Worm (Caenorhabditis elegans) whole organism, young adult: ENCODE measurements around the gene srw-34.

Experiments
- B0019.2 ChIP-seq: fragments of 200-800 bp; sonication (Bioruptor generic); conservative IDR thresholded peaks from 2 replicates; pipeline ENCODE4 v1.3.6; 2022; ENCODE audit warnings: missing genetic modification reagents, missing genetic modification characterization, missing compliant biosample characterization
- C06A6.2 ChIP-seq: fragments of 200-800 bp; sonication (Bioruptor generic); conservative IDR thresholded peaks from 2 replicates; pipeline ENCODE4 v1.3.6; 2022; ENCODE audit warnings: missing genetic modification characterization, missing compliant biosample characterization
- C17E4.6 ChIP-seq: fragments of 200-800 bp; sonication (Bioruptor generic); IDR thresholded peaks from 2 replicates; pipeline ENCODE4 v1.3.6; 2022; ENCODE audit warnings: missing genetic modification reagents, missing genetic modification characterization, missing compliant biosample characterization
- F23B12.7 ChIP-seq: sonication (generic microtip); optimal IDR thresholded peaks from 2 replicates; lab custom pipeline; 2017; ENCODE audit warnings: missing genetic modification characterization, mild to moderate bottlenecking, missing compliant biosample characterization, antibody characterized with exemption, moderate library complexity; ENCODE audit not compliant: insufficient read depth
- F33H1.4 ChIP-seq: fragments of 200-800 bp; sonication (Bioruptor generic); IDR thresholded peaks from 2 replicates; pipeline ENCODE4 v1.3.6; 2022; ENCODE audit warnings: missing genetic modification reagents, missing genetic modification characterization, missing compliant biosample characterization
- F55B11.4 ChIP-seq: sonication (generic microtip); optimal IDR thresholded peaks from 2 replicates; lab custom pipeline; 2016; ENCODE audit warnings: missing compliant biosample characterization, missing genetic modification characterization, borderline replicate concordance; ENCODE audit not compliant: insufficient read depth
- K11D2.4 ChIP-seq: fragments of 200-800 bp; sonication (Bioruptor generic); IDR thresholded peaks from 2 replicates; pipeline ENCODE4 v1.3.6; 2022; ENCODE audit warnings: missing genetic modification reagents, missing genetic modification characterization, missing compliant biosample characterization
- T07F8.4 ChIP-seq: sonication (generic microtip); optimal IDR thresholded peaks from 2 replicates; lab custom pipeline; 2016; ENCODE audit warnings: mild to moderate bottlenecking, missing genetic modification characterization, moderate library complexity, missing compliant biosample characterization
- Y79H2A.3 ChIP-seq: fragments of 200-800 bp; sonication (Bioruptor generic); conservative IDR thresholded peaks from 2 replicates; pipeline ENCODE4 v1.3.6; 2022; ENCODE audit warnings: missing genetic modification reagents, missing genetic modification characterization, missing compliant biosample characterization
- atf-7 ChIP-seq: sonication (generic microtip); optimal IDR thresholded peaks from 2 replicates; lab custom pipeline; 2017; ENCODE audit warnings: mild to moderate bottlenecking, missing genetic modification characterization, missing compliant biosample characterization
- athp-1 ChIP-seq: sonication (generic microtip); optimal IDR thresholded peaks from 2 replicates; lab custom pipeline; 2017; ENCODE audit warnings: mild to moderate bottlenecking, missing genetic modification characterization, missing compliant biosample characterization
- attf-6 ChIP-seq: fragments of 200-800 bp; sonication (Bioruptor generic); IDR thresholded peaks from 2 replicates; pipeline ENCODE4 v1.3.6; 2022; ENCODE audit warnings: missing genetic modification reagents, missing genetic modification characterization, missing compliant biosample characterization
- ccch-3 ChIP-seq: fragments of 200-800 bp; sonication (Bioruptor generic); optimal IDR thresholded peaks from 2 replicates; lab custom pipeline; 2018; ENCODE audit warnings: mild to moderate bottlenecking, missing genetic modification characterization, missing compliant biosample characterization
- cebp-1 ChIP-seq, 2 experiments: fragments of 200-800 bp in 1 of 2; sonication (Bioruptor generic) in 1 of 2; sonication (generic microtip) in 1 of 2; IDR thresholded peaks in 1 of 2; optimal IDR thresholded peaks in 1 of 2; 2 replicates each; pipeline versions ENCODE4 v1.3.6 to Lab custom; 2017 to 2022; ENCODE audit warnings: missing compliant biosample characterization in 2 of 2, missing genetic modification characterization in 2 of 2, mild to moderate bottlenecking in 1 of 2, missing genetic modification reagents in 1 of 2, moderate library complexity in 1 of 2
- ceh-27 ChIP-seq: fragments of 200-800 bp; sonication (Bioruptor generic); optimal IDR thresholded peaks from 2 replicates; lab custom pipeline; 2018; ENCODE audit warnings: mild to moderate bottlenecking, missing genetic modification characterization, moderate library complexity, missing compliant biosample characterization
- dpl-1 ChIP-seq: fragments of 150-350 bp; optimal IDR thresholded peaks from 2 replicates; lab custom pipeline; 2014; ENCODE audit warnings: missing biosample characterization, missing genetic modification reagents, missing genetic modification characterization
- egrh-3 ChIP-seq: fragments of 200-800 bp; sonication (Bioruptor generic); IDR thresholded peaks from 2 replicates; pipeline ENCODE4 v1.3.6; 2022; ENCODE audit warnings: missing genetic modification reagents, missing genetic modification characterization, missing compliant biosample characterization
- gei-17 ChIP-seq: fragments of 200-800 bp; sonication (Bioruptor generic); optimal IDR thresholded peaks from 2 replicates; lab custom pipeline; 2018; ENCODE audit warnings: mild to moderate bottlenecking, missing genetic modification characterization, missing compliant biosample characterization
- let-607 ChIP-seq, 2 experiments: fragments of 200-800 bp in 1 of 2; sonication (Bioruptor generic) in 1 of 2; sonication (generic microtip) in 1 of 2; optimal IDR thresholded peaks; 2 replicates each; lab custom pipeline; 2016 to 2018; ENCODE audit warnings: mild to moderate bottlenecking in 2 of 2, missing compliant biosample characterization in 2 of 2, missing genetic modification characterization in 2 of 2, moderate library complexity in 2 of 2, missing genotype in 1 of 2
- lsy-27 ChIP-seq: sonication (generic microtip); optimal IDR thresholded peaks from 2 replicates; lab custom pipeline; 2017; ENCODE audit warnings: missing genetic modification characterization, mild to moderate bottlenecking, missing compliant biosample characterization, antibody characterized with exemption, missing genotype, borderline replicate concordance; ENCODE audit not compliant: insufficient read depth
- madf-3 ChIP-seq: fragments of 200-800 bp; sonication (Bioruptor generic); IDR thresholded peaks from 2 replicates; pipeline ENCODE4 v1.3.6; 2022; ENCODE audit warnings: missing genetic modification reagents, missing genetic modification characterization, missing compliant biosample characterization
- nfya-2 ChIP-seq: fragments of 200-800 bp; sonication (Bioruptor generic); IDR thresholded peaks from 2 replicates; pipeline ENCODE4 v1.3.6; 2022; ENCODE audit warnings: missing genetic modification reagents, missing genetic modification characterization, missing compliant biosample characterization
- nhr-120 ChIP-seq: fragments of 200-800 bp; sonication (Bioruptor generic); IDR thresholded peaks from 2 replicates; pipeline ENCODE4 v1.3.6; 2022; ENCODE audit warnings: missing genetic modification characterization, missing compliant biosample characterization
- nhr-179 ChIP-seq: sonication (generic microtip); optimal IDR thresholded peaks from 2 replicates; lab custom pipeline; 2016; ENCODE audit warnings: mild to moderate bottlenecking, missing genetic modification characterization, missing compliant biosample characterization
- nhr-27 ChIP-seq: fragments of 200-800 bp; sonication (Bioruptor generic); optimal IDR thresholded peaks from 2 replicates; lab custom pipeline; 2018; ENCODE audit warnings: mild to moderate bottlenecking, missing genetic modification characterization, moderate library complexity, missing compliant biosample characterization
- nhr-80 ChIP-seq: sonication (generic microtip); optimal IDR thresholded peaks from 2 replicates; lab custom pipeline; 2016; ENCODE audit warnings: missing genetic modification characterization, missing compliant biosample characterization
- pbrm-1 ChIP-seq: fragments of 200-800 bp; sonication (Bioruptor generic); IDR thresholded peaks from 2 replicates; pipeline ENCODE4 v1.3.6; 2022; ENCODE audit warnings: missing genetic modification reagents, missing genetic modification characterization, missing compliant biosample characterization
- pha-4 ChIP-seq: fragments of 150-350 bp; sonication (generic microtip); optimal IDR thresholded peaks from 2 replicates; lab custom pipeline; 2014; ENCODE audit warnings: missing biosample characterization, missing genetic modification reagents, missing genetic modification characterization
- rcor-1 ChIP-seq: fragments of 200-800 bp; sonication (Bioruptor generic); IDR thresholded peaks from 2 replicates; pipeline ENCODE4 v1.3.6; 2022; ENCODE audit warnings: missing genetic modification reagents, missing genetic modification characterization, missing compliant biosample characterization
- sdz-38 ChIP-seq: sonication (generic microtip); optimal IDR thresholded peaks from 2 replicates; lab custom pipeline; 2016; ENCODE audit warnings: missing genotype, missing genetic modification characterization, missing compliant biosample characterization
- sea-2 ChIP-seq: fragments of 200-800 bp; sonication (Bioruptor generic); IDR thresholded peaks from 2 replicates; pipeline ENCODE4 v1.3.6; 2022; ENCODE audit warnings: missing genetic modification characterization, missing compliant biosample characterization
- somi-1 ChIP-seq: fragments of 200-800 bp; sonication (Bioruptor generic); optimal IDR thresholded peaks from 2 replicates; lab custom pipeline; 2018; ENCODE audit warnings: mild to moderate bottlenecking, missing genetic modification characterization, missing compliant biosample characterization
- sptf-2 ChIP-seq: fragments of 200-800 bp; sonication (Bioruptor generic); optimal IDR thresholded peaks from 2 replicates; lab custom pipeline; 2018; ENCODE audit warnings: mild to moderate bottlenecking, missing genetic modification characterization, missing compliant biosample characterization
- tbx-9 ChIP-seq: sonication (generic microtip); optimal IDR thresholded peaks from 2 replicates; lab custom pipeline; 2016; ENCODE audit warnings: borderline replicate concordance, missing genetic modification characterization, inconsistent platforms, missing compliant biosample characterization
- zfh-2 ChIP-seq: fragments of 200-800 bp; sonication (Bioruptor generic); conservative IDR thresholded peaks from 2 replicates; pipeline ENCODE4 v1.3.6; 2022; ENCODE audit warnings: missing genetic modification reagents, missing genetic modification characterization, missing compliant biosample characterization
- zim-3 ChIP-seq: sonication (generic microtip); optimal IDR thresholded peaks from 2 replicates; lab custom pipeline; 2017; ENCODE audit warnings: mild to moderate bottlenecking, missing genetic modification characterization, moderate library complexity, missing compliant biosample characterization
- ztf-28 ChIP-seq: fragments of 200-800 bp; sonication (Bioruptor generic); IDR thresholded peaks from 2 replicates; pipeline ENCODE4 v1.3.6; 2022; ENCODE audit warnings: missing genetic modification reagents, missing genetic modification characterization, missing compliant biosample characterization
- ztf-6 ChIP-seq: fragments of 200-800 bp; sonication (Bioruptor generic); IDR thresholded peaks from 2 replicates; pipeline ENCODE4 v1.3.6; 2022; ENCODE audit warnings: missing genetic modification reagents, missing genetic modification characterization, missing compliant biosample characterization

Gene srw-34

DNA sequence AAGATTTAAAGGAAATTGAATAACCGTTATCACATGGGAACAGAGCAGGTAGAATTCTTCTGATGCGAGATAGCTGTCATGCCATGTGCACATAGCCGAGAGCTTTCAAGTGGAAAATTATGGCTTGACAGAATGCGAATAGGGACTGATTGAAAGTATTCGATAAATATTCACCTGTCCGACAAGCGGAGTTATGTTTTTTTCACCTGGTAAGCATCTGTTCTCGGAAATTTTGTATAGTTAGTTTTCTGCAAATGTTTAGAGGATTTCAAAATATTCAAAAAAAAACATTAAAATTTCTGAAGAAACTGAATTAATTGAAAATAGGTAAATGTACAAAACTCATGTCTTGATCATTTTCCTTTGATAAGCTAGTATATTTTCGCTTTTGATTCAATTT, 24.6 kb downstream of the srw-34 start, which contains the start of gene srh-136:
Gene srh-136, minus strand, starts transcription at position 93 of the 400 bp plus-strand sequence.
- TF ChIP-seq ztf-6 (GFP tag; lab: Robert Waterston, UW), result no peak
- TF ChIP-seq cebp-1 (GFP tag; IDR thresholded peaks at IDR 0.05; lab: Robert Waterston, UW), result no peak
- TF ChIP-seq cebp-1 (tag; optimal IDR thresholded peaks at IDR 0.05; lab: Kevin White, UChicago), result no peak
- no peak for TF ChIP-seq ccch-3 (GFP tag; lab: Kevin White, UChicago)
- TF ChIP-seq atf-7, result no peak

DNA sequence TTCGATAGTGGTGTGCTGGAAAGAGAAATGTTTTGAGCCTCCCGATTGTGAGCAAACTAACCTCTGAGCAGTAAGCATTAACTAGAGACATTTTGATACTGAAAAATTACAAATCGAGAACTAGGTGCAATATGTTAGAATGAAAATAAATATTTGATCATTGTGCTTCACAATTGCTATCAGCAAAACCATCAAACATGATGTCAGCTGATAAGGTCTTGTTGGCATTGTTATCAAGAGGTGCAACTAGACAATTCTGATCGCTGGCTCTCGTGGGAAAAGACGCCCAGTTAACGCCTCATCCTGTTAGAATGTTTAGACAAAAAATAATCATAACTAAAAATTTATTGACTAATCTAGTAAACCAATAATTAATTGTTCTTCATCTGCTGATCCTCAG, 27.8 kb downstream of the srw-34 start, which contains the start of gene comt-2:
Gene comt-2, minus strand, starts transcription at position 131 of the 400 bp plus-strand sequence.
- TF ChIP-seq tbx-9 (tag; lab: Kevin White, UChicago) (no peak), nhr-80 (tag; lab: Kevin White, UChicago) (peak; percentile 49)

DNA sequence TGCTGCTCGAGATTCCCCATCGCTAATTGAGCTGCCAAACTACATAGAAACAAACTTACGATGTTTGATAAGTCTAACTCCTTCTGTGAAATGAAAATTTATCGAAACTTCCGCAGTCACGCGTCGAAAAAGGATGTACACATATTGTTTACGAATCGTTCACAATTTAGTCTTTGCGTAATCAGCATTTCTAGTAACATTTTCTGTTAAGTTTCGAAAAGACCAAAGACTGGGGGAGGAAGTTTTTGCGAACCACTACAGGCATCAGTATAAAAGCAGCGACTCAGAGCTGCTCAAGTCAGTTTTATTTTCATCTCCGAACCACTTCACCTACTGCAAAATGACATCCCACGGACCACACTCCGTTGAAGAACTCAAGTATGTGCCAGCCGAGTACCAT, 34.0 kb downstream of the srw-34 start, which contains the start of gene sqst-4:
Gene sqst-4, plus strand, starts transcription at position 301 of the 400 bp plus-strand sequence.
- TF ChIP-seq nhr-179 (tag; lab: Kevin White, UChicago) (no peak), T07F8.4 (tag; lab: Kevin White, UChicago) (no peak), sptf-2 (GFP tag; lab: Kevin White, UChicago) (no peak)

DNA sequence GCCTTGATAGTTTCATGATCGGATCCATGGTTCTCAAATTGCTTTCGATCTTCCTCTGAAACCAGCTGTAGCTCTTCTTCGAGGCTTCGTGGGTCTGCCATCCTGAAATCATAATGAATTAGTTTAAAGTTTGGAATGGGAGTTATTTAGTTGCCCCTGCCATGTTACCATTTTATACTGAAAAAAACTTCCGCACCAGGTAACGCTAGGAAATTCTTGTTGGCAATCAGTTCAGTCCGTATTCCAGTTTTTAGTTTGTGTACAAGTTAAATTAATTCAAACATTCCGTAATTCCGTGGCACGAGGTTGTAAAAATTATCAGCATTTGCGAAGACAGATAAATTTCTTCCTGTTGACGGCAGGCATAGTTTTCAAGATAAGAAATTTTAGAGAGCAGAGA, 34.7 kb downstream of the srw-34 start, which contains the start of gene Y32B12A.5:
Gene Y32B12A.5, minus strand, starts transcription at position 101 of the 400 bp plus-strand sequence.
- TF ChIP-seq C06A6.2 (GFP tag; lab: Robert Waterston, UW) (no peak), egrh-3 (GFP tag; lab: Robert Waterston, UW) (no peak), nfya-2 (GFP tag; lab: Robert Waterston, UW) (no peak), zim-3 (tag; lab: Kevin White, UChicago) (no peak), sea-2 (GFP tag; lab: Robert Waterston, UW) (no peak), pbrm-1 (GFP tag; lab: Robert Waterston, UW) (no peak), somi-1 (GFP tag; lab: Kevin White, UChicago) (no peak), let-607 (tag; optimal IDR thresholded peaks at IDR 0.05; lab: Kevin White, UChicago) (no peak), dpl-1 (GFP tag; lab: Kevin White, UChicago) (no peak), K11D2.4 (GFP tag; lab: Robert Waterston, UW) (no peak), Y79H2A.3 (GFP tag; lab: Robert Waterston, UW) (no peak), attf-6 (GFP tag; lab: Robert Waterston, UW) (no peak), F23B12.7 (tag; lab: Kevin White, UChicago) (no peak), rcor-1 (no peak), ztf-28 (GFP tag; lab: Robert Waterston, UW) (no peak)
- TF ChIP-seq, all 124 proteins: peak for 0

DNA sequence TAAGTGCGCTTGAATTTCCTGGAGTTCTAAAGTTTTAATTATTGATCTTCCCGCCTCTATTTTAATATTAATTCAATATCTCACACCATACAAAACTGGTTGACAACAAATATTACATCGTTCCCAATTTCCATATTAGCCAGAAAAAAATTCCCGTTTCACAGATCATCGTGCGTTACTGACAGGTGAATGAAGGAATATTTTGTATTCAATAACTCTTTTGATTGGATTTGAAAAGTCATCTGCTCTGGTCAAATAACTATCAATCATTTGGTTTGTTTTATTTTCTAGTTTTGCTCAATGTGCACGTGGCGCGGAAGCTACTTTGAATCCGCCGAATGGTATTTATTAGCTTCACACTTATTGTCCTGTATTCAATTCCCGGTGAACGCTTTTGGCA, 38.5 kb downstream of the srw-34 start, which contains the start of gene srh-139:
Gene srh-139, plus strand, starts transcription at position 301 of the 400 bp plus-strand sequence.
- TF ChIP-seq gei-17 (GFP tag; lab: Kevin White, UChicago) (no peak), K11D2.4 (GFP tag; lab: Robert Waterston, UW) (no peak), C17E4.6 (GFP tag; lab: Robert Waterston, UW) (no peak), pha-4 (tag; lab: Kevin White, UChicago) (no peak), nhr-27 (no peak)

DNA sequence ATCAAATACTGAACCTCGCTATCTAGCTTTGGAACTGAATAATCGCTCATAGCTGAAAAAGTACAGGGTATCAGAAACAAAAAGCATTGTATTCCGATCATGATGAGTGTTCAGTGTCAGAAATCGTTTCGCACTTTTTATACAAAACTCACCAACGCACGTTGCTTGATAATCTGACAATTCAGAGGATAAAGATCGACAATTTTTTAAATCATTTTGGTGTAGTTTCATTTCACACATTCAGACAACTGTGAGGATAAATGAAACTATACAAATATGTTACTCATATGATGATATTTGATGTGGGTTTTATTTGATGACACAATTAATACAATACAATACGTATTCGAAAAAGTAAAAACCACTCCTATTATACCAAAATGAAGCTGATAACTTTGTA, 39.1 kb downstream of the srw-34 start, which contains the start of gene F57E7.2:
Gene F57E7.2, minus strand, starts transcription at position 101 of the 400 bp plus-strand sequence.
- TF ChIP-seq somi-1 (GFP tag; lab: Kevin White, UChicago) (no peak), C17E4.6 (GFP tag; lab: Robert Waterston, UW) (no peak), F55B11.4 (no peak), ztf-28 (GFP tag; lab: Robert Waterston, UW) (no peak), madf-3 (no peak), sptf-2 (GFP tag; lab: Kevin White, UChicago) (no peak), lsy-27 (tag; lab: Kevin White, UChicago) (no peak), B0019.2 (GFP tag; lab: Robert Waterston, UW) (no peak), ceh-27 (GFP tag; lab: Kevin White, UChicago) (no peak), zfh-2 (no peak), F33H1.4 (GFP tag; lab: Robert Waterston, UW) (no peak), athp-1 (no peak), pbrm-1 (GFP tag; lab: Robert Waterston, UW) (no peak), nhr-120 (GFP tag; lab: Robert Waterston, UW) (no peak), sdz-38 (tag; lab: Kevin White, UChicago) (no peak)
